Fruit fly (Drosophila melanogaster) whole organism, pupa: ENCODE measurements around the gene CG42537.

Source experiments
- CG10348 ChIP-seq: fragments of 200-800 bp; sonication (Bioruptor generic); IDR thresholded peaks from 2 replicates; pipeline ENCODE4 v1.3.6; 2022; ENCODE audit warnings: missing biosample characterization, missing genetic modification characterization
- CG12605 ChIP-seq: fragments of 200-800 bp; sonication (Bioruptor generic); IDR thresholded peaks from 2 replicates; pipeline ENCODE4 v1.3.6; 2022; ENCODE audit warnings: missing biosample characterization, missing genetic modification characterization
- CG13204 ChIP-seq: fragments of 200-800 bp; sonication (Bioruptor generic); optimal IDR thresholded peaks from 2 replicates; lab custom pipeline; 2018; ENCODE audit warnings: missing biosample characterization, mild to moderate bottlenecking, missing genetic modification characterization, moderate library complexity
- CG14655 ChIP-seq: fragments of 200-800 bp; sonication (Bioruptor generic); optimal IDR thresholded peaks from 3 replicates; lab custom pipeline; 2017; ENCODE audit warnings: mild to moderate bottlenecking, missing biosample characterization, missing genetic modification reagents, missing genetic modification characterization
- CG15710 ChIP-seq: fragments of 200-800 bp; sonication (Bioruptor generic); optimal IDR thresholded peaks from 2 replicates; lab custom pipeline; 2018; ENCODE audit warnings: missing biosample characterization, mild to moderate bottlenecking, missing genetic modification characterization, moderate library complexity
- CG17806 ChIP-seq: fragments of 200-800 bp; sonication (Bioruptor generic); optimal IDR thresholded peaks from 2 replicates; lab custom pipeline; 2018; ENCODE audit warnings: missing biosample characterization, mild to moderate bottlenecking, missing genetic modification characterization, moderate library complexity
- CG32121 ChIP-seq: fragments of 200-800 bp; sonication (Bioruptor generic); IDR thresholded peaks from 2 replicates; pipeline ENCODE4 v1.3.6; 2022; ENCODE audit warnings: missing biosample characterization, missing genetic modification characterization
- CG34367 ChIP-seq: fragments of 200-800 bp; sonication (Bioruptor generic); optimal IDR thresholded peaks from 2 replicates; lab custom pipeline; 2018; ENCODE audit warnings: missing biosample characterization, mild to moderate bottlenecking, missing genetic modification characterization
- CG4496 ChIP-seq: fragments of 200-800 bp; sonication (Bioruptor generic); IDR thresholded peaks from 3 replicates; pipeline ENCODE4 v1.3.6; 2022; ENCODE audit warnings: missing biosample characterization, missing genetic modification characterization
- CG8159 ChIP-seq: fragments of 200-800 bp; sonication (Bioruptor generic); optimal IDR thresholded peaks from 3 replicates; lab custom pipeline; 2018; ENCODE audit warnings: missing biosample characterization, mild to moderate bottlenecking, missing genetic modification characterization, moderate library complexity
- CG8301 ChIP-seq: fragments of 200-800 bp; sonication (Bioruptor generic); optimal IDR thresholded peaks from 2 replicates; lab custom pipeline; 2018; ENCODE audit warnings: missing biosample characterization, mild to moderate bottlenecking, missing genetic modification characterization
- CG9948 ChIP-seq: fragments of 200-800 bp; sonication (Bioruptor generic); optimal IDR thresholded peaks from 2 replicates; lab custom pipeline; 2018; ENCODE audit warnings: missing biosample characterization, mild to moderate bottlenecking, missing genetic modification characterization, moderate library complexity
- D1 ChIP-seq: fragments of 200-800 bp; sonication (Bioruptor generic); optimal IDR thresholded peaks from 2 replicates; lab custom pipeline; 2018; ENCODE audit warnings: missing biosample characterization, mild to moderate bottlenecking, missing genetic modification characterization, moderate library complexity
- EcR ChIP-seq: fragments of 200-800 bp; sonication (Bioruptor generic); optimal IDR thresholded peaks from 3 replicates; lab custom pipeline; 2019; ENCODE audit warnings: missing biosample characterization, missing genetic modification characterization, mild to moderate bottlenecking, moderate library complexity, missing genetic modification reagents
- Ets98B ChIP-seq: fragments of 200-800 bp; sonication (Bioruptor generic); IDR thresholded peaks from 2 replicates; pipeline ENCODE4 v1.3.6; 2022; ENCODE audit warnings: missing biosample characterization, missing genetic modification characterization
- Pif1A ChIP-seq: fragments of 200-800 bp; sonication (Bioruptor generic); optimal IDR thresholded peaks from 3 replicates; lab custom pipeline; 2016; ENCODE audit warnings: missing biosample characterization, missing genetic modification characterization
- Pif1B ChIP-seq: fragments of 200-800 bp; sonication (Bioruptor generic); optimal IDR thresholded peaks from 3 replicates; lab custom pipeline; 2016; ENCODE audit warnings: missing biosample characterization, missing genetic modification characterization
- Snoo ChIP-seq: fragments of 200-800 bp; sonication (Bioruptor generic); optimal IDR thresholded peaks from 3 replicates; lab custom pipeline; 2017; ENCODE audit warnings: missing biosample characterization, mild to moderate bottlenecking, missing genetic modification characterization, inconsistent platforms
- fd96Ca ChIP-seq: fragments of 200-800 bp; sonication (Bioruptor generic); IDR thresholded peaks from 3 replicates; pipeline ENCODE4 v1.3.6; 2022; ENCODE audit warnings: missing biosample characterization, missing genetic modification characterization
- gl ChIP-seq: fragments of 200-800 bp; sonication (Bioruptor generic); optimal IDR thresholded peaks from 2 replicates; lab custom pipeline; 2018; ENCODE audit warnings: missing biosample characterization, mild to moderate bottlenecking, missing genetic modification characterization
- rn ChIP-seq: fragments of 200-800 bp; sonication (Bioruptor generic); IDR thresholded peaks from 2 replicates; pipeline ENCODE4 v1.3.6; 2022; ENCODE audit warnings: missing biosample characterization, missing genetic modification characterization

CG42537 gene

DNA sequence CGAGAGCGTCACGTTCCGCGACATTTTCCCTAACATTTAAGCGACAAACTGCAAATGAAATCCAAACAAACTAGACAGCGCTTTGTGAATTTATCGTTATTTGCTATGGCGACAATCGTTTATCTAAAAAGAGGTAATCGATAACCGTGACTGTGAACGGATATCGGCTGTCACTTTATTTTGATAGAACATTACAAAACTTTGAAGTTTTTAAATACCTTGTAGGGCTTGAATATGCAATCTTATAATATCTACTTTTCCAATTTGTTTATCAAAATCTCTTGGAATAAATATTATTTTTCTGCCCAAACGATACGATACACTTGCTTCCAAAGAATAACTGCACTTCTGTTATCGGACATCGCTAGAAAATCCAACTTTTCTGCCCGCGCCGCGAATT is 2.5 kb downstream of the CG42537 start, which contains the start of the genes CG1024 and TfIIFalpha:
Gene CG1024 (minus strand): TSS at position 200 of the 400 bp plus-strand sequence.
Gene TfIIFalpha (plus strand): TSS at position 339 of the 400 bp plus-strand sequence.
- no peak for TF ChIP-seq CG13204 (GFP tag; lab: Kevin White, UChicago)
- TF ChIP-seq gl, result no peak
- TF ChIP-seq Pif1B, result no peak
- TF ChIP-seq CG34367 (tag; lab: Kevin White, UChicago), result no peak
- TF ChIP-seq rn, result no peak
- no peak for TF ChIP-seq fd96Ca (GFP tag; lab: Robert Waterston, UW)
- TF ChIP-seq CG32121 (GFP tag; lab: Robert Waterston, UW), result no peak
- TF ChIP-seq Snoo (tag; lab: Kevin White, UChicago), result no peak
- no peak for TF ChIP-seq CG17806 (tag; lab: Kevin White, UChicago)
- TF ChIP-seq CG8301, result no peak
- no peak for TF ChIP-seq EcR (GFP tag; lab: Kevin White, UChicago)
- TF ChIP-seq CG9948, result no peak
- TF ChIP-seq Ets98B (GFP tag; lab: Robert Waterston, UW), result no peak
- TF ChIP-seq CG14655, result no peak
- no peak for TF ChIP-seq CG8159 (tag; lab: Kevin White, UChicago)
- TF ChIP-seq, all 21 proteins: peak for 0

DNA sequence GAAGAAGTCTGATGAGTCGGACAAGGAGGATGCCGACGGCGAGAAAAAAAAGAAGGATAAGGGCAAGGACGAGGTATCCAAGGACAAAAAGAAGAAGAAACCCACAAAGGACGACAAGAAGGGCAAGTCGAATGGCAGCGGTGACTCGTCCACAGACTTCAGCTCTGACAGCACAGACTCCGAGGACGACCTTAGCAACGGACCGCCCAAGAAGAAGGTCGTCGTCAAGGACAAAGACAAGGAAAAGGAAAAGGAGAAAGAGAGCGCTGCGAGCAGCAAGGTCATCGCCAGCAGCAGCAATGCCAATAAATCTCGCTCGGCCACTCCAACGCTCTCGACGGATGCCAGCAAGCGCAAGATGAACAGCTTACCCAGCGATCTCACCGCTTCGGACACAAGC is 4.2 kb downstream of the CG42537 start:
- TF ChIP-seq CG14655, result no peak
- no peak for TF ChIP-seq fd96Ca (GFP tag; lab: Robert Waterston, UW)
- no peak for TF ChIP-seq CG4496 (GFP tag; lab: Robert Waterston, UW)
- TF ChIP-seq, all 21 proteins: peak for 0

DNA sequence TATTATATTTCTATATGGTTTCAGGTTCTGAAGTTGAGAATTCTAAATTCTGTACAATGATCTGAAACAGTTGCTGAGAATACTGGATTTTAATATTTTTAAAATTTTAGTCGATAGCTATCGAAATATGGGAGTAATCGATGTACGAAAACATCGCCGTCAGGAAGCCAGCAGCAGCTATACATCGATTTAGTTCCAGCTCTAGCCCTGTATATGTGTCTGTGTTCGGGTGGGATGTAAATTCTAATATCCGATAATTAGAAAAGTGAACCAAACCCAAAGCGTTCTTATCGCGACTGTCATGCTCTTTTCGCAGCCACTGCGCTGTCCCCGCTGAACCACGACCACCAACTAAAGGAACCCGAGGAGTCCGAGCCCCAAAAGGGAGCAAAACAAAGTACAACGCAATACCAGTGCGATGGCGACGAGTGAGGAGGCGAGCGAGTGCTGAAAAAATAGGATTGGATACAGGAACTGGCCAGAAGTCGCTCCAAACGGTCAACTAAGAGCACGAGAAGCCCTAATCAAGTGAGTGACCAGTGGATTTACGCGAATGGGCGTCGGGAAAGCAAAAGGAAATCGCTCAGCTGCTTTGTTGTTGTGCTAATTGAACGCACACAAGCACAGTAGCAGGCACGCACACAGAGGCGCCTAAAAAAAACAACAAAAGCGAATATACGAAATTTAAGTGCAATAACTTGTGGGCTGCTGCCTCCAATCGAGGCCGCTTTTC is 5.3 kb downstream of the CG42537 start, which contains the start of gene gzl:
Gene gzl (plus strand): TSS at position 182 of the 733 bp plus-strand sequence.
- TF ChIP-seq CG9948, result no peak
- no peak for TF ChIP-seq fd96Ca (GFP tag; lab: Robert Waterston, UW)
- no peak for TF ChIP-seq CG13204 (GFP tag; lab: Kevin White, UChicago)
- TF ChIP-seq CG10348, result no peak
- no peak for TF ChIP-seq CG4496 (GFP tag; lab: Robert Waterston, UW)
- no peak for TF ChIP-seq CG8301
- no peak for TF ChIP-seq D1 (tag; lab: Kevin White, UChicago)
- TF ChIP-seq CG15710 (tag; lab: Kevin White, UChicago), result no peak
- TF ChIP-seq Pif1A, result no peak
- TF ChIP-seq EcR (GFP tag; lab: Kevin White, UChicago), result no peak
- no peak for TF ChIP-seq CG8159 (tag; lab: Kevin White, UChicago)
- no peak for TF ChIP-seq CG12605 (GFP tag; lab: Robert Waterston, UW)
- no peak for TF ChIP-seq CG34367 (tag; lab: Kevin White, UChicago)
- TF ChIP-seq CG32121 (GFP tag; lab: Robert Waterston, UW), result no peak
- no peak for TF ChIP-seq Pif1B
- no peak for TF ChIP-seq Ets98B (GFP tag; lab: Robert Waterston, UW)
- TF ChIP-seq CG17806 (tag; lab: Kevin White, UChicago), result no peak

DNA sequence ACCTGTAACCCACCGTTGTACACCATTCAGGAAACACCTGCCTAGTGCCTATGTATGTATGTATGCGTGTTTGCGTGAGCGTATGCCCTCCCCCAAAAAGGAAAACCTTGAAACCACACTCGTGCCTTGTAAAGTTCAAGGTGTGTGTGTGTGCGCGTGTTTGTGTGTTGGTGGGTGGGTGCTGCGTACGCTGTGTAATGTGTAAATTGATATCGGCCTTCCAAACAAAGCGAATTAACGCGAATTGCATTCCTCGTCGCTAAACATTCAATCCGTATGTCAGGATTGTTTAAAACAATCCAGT is 5.8 kb downstream of the CG42537 start:
- TF ChIP-seq CG4496 (GFP tag; lab: Robert Waterston, UW) (no peak), rn (no peak), EcR (GFP tag; lab: Kevin White, UChicago) (peak; percentile 86), fd96Ca (GFP tag; lab: Robert Waterston, UW) (no peak), D1 (tag; lab: Kevin White, UChicago) (no peak), Pif1A (no peak)

DNA sequence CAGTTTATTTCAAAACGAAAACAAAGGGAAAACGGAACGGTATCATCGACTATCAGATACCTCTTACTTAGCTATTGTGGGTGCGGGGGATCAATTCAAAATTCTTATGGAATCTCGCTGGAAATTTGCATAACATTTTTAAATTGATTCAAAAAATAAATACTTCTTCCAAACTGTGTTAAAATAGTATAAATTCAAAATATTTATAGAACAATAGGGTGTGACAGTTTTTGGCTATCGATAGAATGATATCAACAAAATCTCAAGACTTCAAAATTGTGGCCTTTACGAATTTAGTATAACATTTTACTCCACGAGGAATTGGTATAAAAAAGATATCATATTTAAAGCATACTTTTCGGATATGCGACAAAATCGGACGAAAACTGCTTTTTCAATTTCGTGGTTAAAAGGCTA is 10.8 kb downstream of the CG42537 start:
- TF ChIP-seq Ets98B (GFP tag; lab: Robert Waterston, UW) (no peak), CG9948 (no peak), fd96Ca (GFP tag; lab: Robert Waterston, UW) (no peak), CG32121 (GFP tag; lab: Robert Waterston, UW) (no peak), CG12605 (GFP tag; lab: Robert Waterston, UW) (no peak), CG34367 (tag; lab: Kevin White, UChicago) (no peak), CG10348 (no peak), rn (no peak)

DNA sequence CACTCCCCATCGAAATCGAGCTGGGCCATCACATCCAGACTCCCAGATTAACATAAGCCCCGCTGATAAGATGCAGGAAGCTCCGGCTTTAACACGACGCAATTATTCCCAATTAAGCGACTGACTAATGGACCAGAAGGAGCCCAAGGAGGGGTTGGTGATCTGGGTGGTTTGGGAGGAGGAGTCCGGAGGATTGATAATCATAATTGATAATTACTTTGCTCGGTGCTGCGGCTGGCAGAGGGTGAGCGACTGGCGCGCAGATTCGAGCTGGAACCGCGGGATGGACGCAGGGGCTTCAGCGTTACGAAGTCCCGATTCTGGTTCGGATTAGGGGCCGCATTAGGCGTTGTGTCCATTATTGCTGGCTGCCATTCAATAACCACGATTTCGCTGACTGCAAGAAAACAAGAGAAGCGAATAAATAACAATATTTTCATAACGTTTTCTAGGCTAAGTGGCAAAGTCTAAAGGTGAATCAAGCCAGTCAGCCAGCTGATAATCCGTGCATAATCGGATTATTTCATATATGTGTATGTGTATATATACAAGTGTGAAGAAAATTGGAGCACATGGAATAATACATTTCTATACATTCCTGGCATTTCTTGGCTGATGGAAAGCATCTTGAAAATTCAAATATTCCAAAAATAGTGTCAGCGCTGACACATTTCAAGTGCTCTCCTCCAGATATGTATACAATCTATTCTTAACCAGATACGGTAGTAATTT is 16.1 kb downstream of the CG42537 start:
- no peak for TF ChIP-seq Snoo (tag; lab: Kevin White, UChicago)
- no peak for TF ChIP-seq fd96Ca (GFP tag; lab: Robert Waterston, UW)
- TF ChIP-seq Pif1A, result no peak
- no peak for TF ChIP-seq CG4496 (GFP tag; lab: Robert Waterston, UW)
- no peak for TF ChIP-seq CG8301
- TF ChIP-seq CG14655, result no peak
- no peak for TF ChIP-seq CG32121 (GFP tag; lab: Robert Waterston, UW)
- TF ChIP-seq Ets98B (GFP tag; lab: Robert Waterston, UW), result no peak
- no peak for TF ChIP-seq CG10348
- no peak for TF ChIP-seq rn
- TF ChIP-seq gl, result no peak

DNA sequence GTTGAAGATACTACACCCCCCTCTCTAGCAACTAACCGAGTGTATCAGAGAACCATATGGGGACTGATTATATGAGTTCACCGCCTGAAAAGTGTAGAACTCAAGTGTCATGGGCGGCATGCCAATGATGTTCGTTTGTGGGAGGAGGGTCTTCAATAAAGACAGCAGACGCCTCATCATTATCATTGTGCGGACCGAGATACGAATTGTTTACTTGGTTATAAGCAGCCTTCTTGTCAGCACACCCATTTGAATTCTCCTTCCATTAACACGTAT is 16.6 kb downstream of the CG42537 start:
- TF ChIP-seq gl, result no peak
- TF ChIP-seq Pif1A, result no peak
- no peak for TF ChIP-seq Snoo (tag; lab: Kevin White, UChicago)
- peak; percentile 33 for TF ChIP-seq EcR (GFP tag; lab: Kevin White, UChicago)
